Worm (Caenorhabditis elegans) whole organism, L1 larva: ENCODE measurements around the gene F59B10.5.
A peak's percentile ranks its signal among the peaks of the same experiment; 100 is the strongest.

ENCODE experiments used
- C34B4.2 ChIP-seq: sonication (generic microtip); optimal IDR thresholded peaks from 2 replicates; lab custom pipeline; 2017; ENCODE audit warnings: mild to moderate bottlenecking, missing genetic modification characterization, missing compliant biosample characterization
- aly-2 ChIP-seq: fragments of 150-350 bp; optimal IDR thresholded peaks from 2 replicates; lab custom pipeline; 2014; ENCODE audit warnings: missing biosample characterization, missing genetic modification characterization
- ama-1 ChIP-seq: fragments of 150-350 bp; optimal IDR thresholded peaks from 2 replicates; lab custom pipeline; 2014
- dsc-1 ChIP-seq: sonication (generic microtip); optimal IDR thresholded peaks from 2 replicates; lab custom pipeline; 2016; ENCODE audit warnings: mild to moderate bottlenecking, missing genetic modification characterization, missing compliant biosample characterization
- fkh-8 ChIP-seq: sonication (generic microtip); optimal IDR thresholded peaks from 2 replicates; lab custom pipeline; 2016; ENCODE audit warnings: mild to moderate bottlenecking, missing genetic modification characterization, missing compliant biosample characterization
- lin-13 ChIP-seq: fragments of 150-350 bp; optimal IDR thresholded peaks from 2 replicates; lab custom pipeline; 2014; ENCODE audit warnings: missing biosample characterization, missing genetic modification reagents, missing genetic modification characterization
- lin-39 ChIP-seq: fragments of 150-350 bp; optimal IDR thresholded peaks from 2 replicates; lab custom pipeline; 2014; ENCODE audit warnings: missing biosample characterization, missing genetic modification reagents, missing genetic modification characterization
- mdl-1 ChIP-seq, 2 experiments: fragments of 150-350 bp; optimal IDR thresholded peaks; 2 replicates each; lab custom pipeline; 2014 to 2017; ENCODE audit warnings: missing biosample characterization in 2 of 2, missing genetic modification characterization in 2 of 2, inconsistent platforms in 1 of 2
- nhr-77 ChIP-seq: fragments of 150-350 bp; optimal IDR thresholded peaks from 2 replicates; lab custom pipeline; 2014; ENCODE audit warnings: missing biosample characterization, missing genetic modification characterization
- skn-1 ChIP-seq: fragments of 150-350 bp; optimal IDR thresholded peaks from 2 replicates; lab custom pipeline; 2014; ENCODE audit warnings: missing biosample characterization, missing genetic modification characterization
- unc-62 ChIP-seq: fragments of 150-350 bp; optimal IDR thresholded peaks from 2 replicates; lab custom pipeline; 2014; ENCODE audit warnings: missing biosample characterization, missing genetic modification reagents, missing genetic modification characterization
- zag-1 ChIP-seq: fragments of 150-350 bp; optimal IDR thresholded peaks from 2 replicates; lab custom pipeline; 2014; ENCODE audit warnings: missing biosample characterization, missing genetic modification characterization
- ztf-11 ChIP-seq, 2 experiments: sonication (generic microtip); optimal IDR thresholded peaks; 2 replicates each; lab custom pipeline; 2016 to 2017; ENCODE audit warnings: missing genetic modification characterization in 2 of 2, missing biosample characterization in 1 of 2, missing compliant biosample characterization in 1 of 2

DNA sequence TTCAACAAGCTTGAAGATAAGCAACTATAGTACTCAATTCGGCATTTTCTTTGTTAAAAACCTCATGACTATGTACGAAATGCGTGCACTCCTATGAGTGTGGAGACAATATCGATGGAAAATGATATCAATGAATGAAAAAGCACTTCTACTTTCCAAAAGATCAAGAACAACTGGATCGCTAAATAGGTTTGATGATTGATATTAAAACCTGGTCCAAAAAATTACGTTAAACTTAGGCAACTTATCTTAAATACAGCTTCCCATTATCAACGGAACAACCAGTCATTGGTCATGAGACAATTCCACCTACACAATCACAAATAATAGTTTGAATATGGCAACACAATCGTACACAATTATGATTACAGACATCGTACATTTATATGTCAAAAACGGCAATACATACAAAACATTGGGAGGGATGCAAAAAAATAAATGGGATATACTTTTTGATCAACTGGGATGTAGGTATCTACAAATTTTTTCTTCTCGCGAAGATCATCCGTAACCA is 36.2 kb upstream of the F59B10.5 start:
- TF ChIP-seq fkh-8 (tag; lab: Kevin White, UChicago), result no peak
- TF ChIP-seq lin-13, result no peak
- no peak for TF ChIP-seq unc-62 (GFP tag; lab: Kevin White, UChicago)
- TF ChIP-seq skn-1 (tag; lab: Kevin White, UChicago), result no peak
- no peak for TF ChIP-seq C34B4.2 (tag; lab: Kevin White, UChicago)
- TF ChIP-seq nhr-77, result no peak
- TF ChIP-seq mdl-1 (tag; optimal IDR thresholded peaks at IDR 0.05; lab: Kevin White, UChicago), result no peak
- TF ChIP-seq ama-1 (lab: Kevin White, UChicago), result peak; percentile 3
- no peak for TF ChIP-seq ztf-11 (tag; optimal IDR thresholded peaks at IDR 0.05; lab: Kevin White, UChicago)
- TF ChIP-seq zag-1 (tag; lab: Kevin White, UChicago), result no peak
- no peak for TF ChIP-seq lin-39
- no peak for TF ChIP-seq dsc-1 (tag; lab: Kevin White, UChicago)
- peak; percentile 63 for TF ChIP-seq aly-2 (tag; lab: Kevin White, UChicago)
